Fruit fly (Drosophila melanogaster) whole organism, wandering third instar larva: Measurements from ENCODE around the gene CG7332.

Source experiments
- Dfd ChIP-seq: fragments of >200 bp; optimal IDR thresholded peaks from 2 replicates; lab custom pipeline; 2017; ENCODE audit warnings: missing biosample characterization, missing genetic modification characterization
- Hnf4 ChIP-seq: fragments of 200-800 bp; sonication (Bioruptor generic); optimal IDR thresholded peaks from 2 replicates; lab custom pipeline; 2016; ENCODE audit warnings: missing biosample characterization, mild to moderate bottlenecking, missing genetic modification characterization
- Hr78 ChIP-seq: fragments of >200 bp; optimal IDR thresholded peaks from 2 replicates; lab custom pipeline; 2017; ENCODE audit warnings: missing biosample characterization, missing genetic modification characterization
- Rel ChIP-seq, 2 experiments: fragments of 200-800 bp; sonication (Bioruptor generic) in 1 of 2; optimal IDR thresholded peaks; 2 replicates in 1 of 2; 3 replicates in 1 of 2; lab custom pipeline; 2016 to 2019; ENCODE audit warnings: mild to moderate bottlenecking in 2 of 2, missing biosample characterization in 2 of 2, missing genetic modification characterization in 2 of 2, moderate library complexity in 1 of 2
- Sp1 ChIP-seq: fragments of 200-800 bp; sonication (Bioruptor generic); optimal IDR thresholded peaks from 3 replicates; lab custom pipeline; 2019; ENCODE audit warnings: missing biosample characterization, mild to moderate bottlenecking, missing genetic modification characterization, moderate library complexity
- Vsx2 ChIP-seq: fragments of 200-300, 225-300 bp; sonication (Bioruptor generic); optimal IDR thresholded peaks from 2 replicates; lab custom pipeline; 2018; ENCODE audit warnings: missing biosample characterization, missing genetic modification characterization; ENCODE audit not compliant: partially characterized antibody
- br ChIP-seq: fragments of 200-800 bp; sonication (Bioruptor generic); optimal IDR thresholded peaks from 2 replicates; lab custom pipeline; 2016; ENCODE audit warnings: missing biosample characterization, missing genetic modification characterization
- dmrt93B ChIP-seq: fragments of 200-800 bp; sonication (Bioruptor generic); optimal IDR thresholded peaks from 2 replicates; lab custom pipeline; 2018; ENCODE audit warnings: missing biosample characterization, mild to moderate bottlenecking, missing genetic modification characterization
- fru ChIP-seq: fragments of 200-800 bp; sonication (Bioruptor generic); optimal IDR thresholded peaks from 3 replicates; lab custom pipeline; 2016; ENCODE audit warnings: missing biosample characterization, mild to moderate bottlenecking, missing genetic modification characterization
- h ChIP-seq: fragments of 200-800 bp; sonication (Bioruptor generic); optimal IDR thresholded peaks from 3 replicates; lab custom pipeline; 2016; ENCODE audit warnings: missing biosample characterization, mild to moderate bottlenecking, missing genetic modification characterization
- jim ChIP-seq: fragments of 175-275, 200-325 bp; sonication (Bioruptor generic); optimal IDR thresholded peaks from 2 replicates; lab custom pipeline; 2016; ENCODE audit warnings: missing biosample characterization, mild to moderate bottlenecking, missing genetic modification characterization
- psq ChIP-seq: fragments of 200-800 bp; sonication (Bioruptor generic); optimal IDR thresholded peaks from 3 replicates; lab custom pipeline; 2017; ENCODE audit warnings: missing biosample characterization, mild to moderate bottlenecking, missing genetic modification characterization, moderate library complexity
- rgr ChIP-seq: fragments of 200-800 bp; sonication (Bioruptor generic); optimal IDR thresholded peaks from 3 replicates; lab custom pipeline; 2016; ENCODE audit warnings: missing biosample characterization, mild to moderate bottlenecking, missing genetic modification characterization

- TF ChIP-seq Hnf4 (GFP tag; lab: Kevin White, UChicago): no peak
- no peak for TF ChIP-seq fru
- no peak for TF ChIP-seq Vsx2
- TF ChIP-seq psq (GFP tag; lab: Kevin White, UChicago): no peak
- TF ChIP-seq Dfd (GFP tag; lab: Kevin White, UChicago): no peak
- no peak for TF ChIP-seq Sp1 (GFP tag; lab: Kevin White, UChicago)
- no peak for TF ChIP-seq h (GFP tag; lab: Kevin White, UChicago)
- TF ChIP-seq dmrt93B (GFP tag; lab: Kevin White, UChicago): no peak
- TF ChIP-seq br (GFP tag; lab: Kevin White, UChicago): no peak
- TF ChIP-seq jim: no peak
- TF ChIP-seq Hr78: no peak
- TF ChIP-seq Rel (GFP tag; optimal IDR thresholded peaks at IDR 0.05; lab: Kevin White, UChicago): no peak
- TF ChIP-seq Rel (tag; optimal IDR thresholded peaks at IDR 0.05; lab: Kevin White, UChicago): no peak
- TF ChIP-seq rgr (GFP tag; lab: Kevin White, UChicago): no peak
These were observed 13.6 kb downstream of the CG7332 start for dm6 chrX:18897906-18898305.
